Worm (Caenorhabditis elegans) whole organism, L1 larva: ENCODE results near the gene C05E4.12.

ENCODE experiments used
- C16A3.4 ChIP-seq: fragments of 150-350 bp; optimal IDR thresholded peaks from 2 replicates; lab custom pipeline; 2014; ENCODE audit warnings: missing biosample characterization, missing genetic modification characterization
- F16B12.6 ChIP-seq: fragments of 150-350 bp; optimal IDR thresholded peaks from 2 replicates; lab custom pipeline; 2014; ENCODE audit warnings: missing biosample characterization, missing genetic modification characterization
- Y116A8C.19 ChIP-seq: sonication (generic microtip); optimal IDR thresholded peaks from 2 replicates; lab custom pipeline; 2016; ENCODE audit warnings: missing compliant biosample characterization, missing genetic modification characterization, borderline replicate concordance
- alr-1 ChIP-seq: fragments of 200-800 bp; sonication (Bioruptor generic); optimal IDR thresholded peaks from 2 replicates; lab custom pipeline; 2018; ENCODE audit warnings: borderline replicate concordance, mild to moderate bottlenecking, missing genetic modification characterization, missing compliant biosample characterization
- aly-2 ChIP-seq: fragments of 150-350 bp; optimal IDR thresholded peaks from 2 replicates; lab custom pipeline; 2014; ENCODE audit warnings: missing biosample characterization, missing genetic modification characterization
- ama-1 ChIP-seq: fragments of 150-350 bp; optimal IDR thresholded peaks from 2 replicates; lab custom pipeline; 2014
- blmp-1 ChIP-seq: fragments of 150-350 bp; optimal IDR thresholded peaks from 2 replicates; lab custom pipeline; 2014; ENCODE audit warnings: missing biosample characterization, missing genetic modification characterization
- ceh-88 ChIP-seq: fragments of 200-800 bp; sonication (Bioruptor generic); IDR thresholded peaks from 2 replicates; pipeline ENCODE4 v1.3.6; 2022; ENCODE audit warnings: missing genetic modification characterization, missing compliant biosample characterization
- ceh-90 ChIP-seq: sonication (generic microtip); optimal IDR thresholded peaks from 2 replicates; lab custom pipeline; 2016; ENCODE audit warnings: missing genetic modification characterization, missing compliant biosample characterization
- ces-1 ChIP-seq: fragments of 150-350 bp; optimal IDR thresholded peaks from 2 replicates; lab custom pipeline; 2014; ENCODE audit warnings: missing biosample characterization, missing genetic modification reagents, missing genetic modification characterization
- dpl-1 ChIP-seq, 3 experiments: fragments of 150-350 bp in 2 of 3; sonication (generic microtip) in 1 of 3; optimal IDR thresholded peaks; 2 replicates each; lab custom pipeline; 2014 to 2017; ENCODE audit warnings: missing biosample characterization in 3 of 3, missing genetic modification characterization in 3 of 3, missing genetic modification reagents in 3 of 3
- efl-1 ChIP-seq, 4 experiments: fragments of 150-350 bp; optimal IDR thresholded peaks in 3 of 4; peaks in 1 of 4; 1 replicate in 1 of 4; 2 replicates in 3 of 4; lab custom pipeline; 2014; ENCODE audit warnings: missing biosample characterization in 2 of 4, missing genetic modification characterization in 2 of 4, missing genetic modification reagents in 2 of 4
- egl-13 ChIP-seq: sonication (generic microtip); optimal IDR thresholded peaks from 2 replicates; lab custom pipeline; 2016; ENCODE audit warnings: missing genotype, missing genetic modification reagents, missing genetic modification characterization, missing compliant biosample characterization
- egl-27 ChIP-seq, 2 experiments: fragments of 150-350 bp in 1 of 2; sonication (generic microtip); optimal IDR thresholded peaks; 3 replicates each; lab custom pipeline; 2017 to 2018; ENCODE audit warnings: missing biosample characterization in 2 of 2, missing genetic modification characterization in 2 of 2, missing genetic modification reagents in 2 of 2
- elt-3 ChIP-seq, 6 experiments: fragments of 150-350 bp in 1 of 6; sonication (generic microtip); optimal IDR thresholded peaks; 2 replicates each; lab custom pipeline; 2017 to 2018; ENCODE audit warnings: missing biosample characterization in 6 of 6, missing genetic modification characterization in 6 of 6, inconsistent platforms in 1 of 6
- ets-5 ChIP-seq: fragments of 200-800 bp; sonication (Bioruptor generic); IDR thresholded peaks from 2 replicates; pipeline ENCODE4 v1.3.6; 2022; ENCODE audit warnings: missing genetic modification characterization, missing compliant biosample characterization
- fkh-10 ChIP-seq: sonication (generic microtip); optimal IDR thresholded peaks from 2 replicates; lab custom pipeline; 2017; ENCODE audit warnings: missing biosample characterization, missing genetic modification reagents, missing genetic modification characterization
- fkh-4 ChIP-seq: sonication (generic microtip); optimal IDR thresholded peaks from 2 replicates; lab custom pipeline; 2016; ENCODE audit warnings: missing compliant biosample characterization, missing genetic modification characterization, borderline replicate concordance
- fos-1 ChIP-seq: fragments of 150-350 bp; optimal IDR thresholded peaks from 2 replicates; lab custom pipeline; 2014; ENCODE audit warnings: missing biosample characterization, missing genetic modification characterization
- hlh-17 ChIP-seq: fragments of 200-800 bp; sonication (Bioruptor generic); optimal IDR thresholded peaks from 2 replicates; lab custom pipeline; 2018; ENCODE audit warnings: missing genetic modification characterization, mild to moderate bottlenecking, missing compliant biosample characterization, moderate library complexity, borderline replicate concordance
- hlh-4 ChIP-seq: sonication (generic microtip); optimal IDR thresholded peaks from 2 replicates; lab custom pipeline; 2016; ENCODE audit warnings: mild to moderate bottlenecking, missing genetic modification characterization, missing compliant biosample characterization
- hpl-2 ChIP-seq: fragments of 150-350 bp; optimal IDR thresholded peaks from 2 replicates; lab custom pipeline; 2014; ENCODE audit warnings: missing biosample characterization, missing genetic modification reagents, missing genetic modification characterization
- lin-13 ChIP-seq: fragments of 150-350 bp; optimal IDR thresholded peaks from 2 replicates; lab custom pipeline; 2014; ENCODE audit warnings: missing biosample characterization, missing genetic modification reagents, missing genetic modification characterization
- lin-15B ChIP-seq: fragments of 150-350 bp; sonication (generic microtip); optimal IDR thresholded peaks from 3 replicates; lab custom pipeline; 2014; ENCODE audit warnings: missing biosample characterization, missing genetic modification characterization
- lin-35 ChIP-seq, 2 experiments: fragments of 150-350 bp; optimal IDR thresholded peaks; 2 replicates each; lab custom pipeline; 2014; ENCODE audit warnings: missing biosample characterization in 2 of 2, missing genetic modification characterization in 2 of 2, missing genetic modification reagents in 2 of 2
- lin-39 ChIP-seq: fragments of 150-350 bp; optimal IDR thresholded peaks from 2 replicates; lab custom pipeline; 2014; ENCODE audit warnings: missing biosample characterization, missing genetic modification reagents, missing genetic modification characterization
- lsy-2 ChIP-seq, 2 experiments: fragments of 150-350 bp; optimal IDR thresholded peaks; 2 replicates each; lab custom pipeline; 2014; ENCODE audit warnings: missing biosample characterization in 2 of 2, missing genetic modification characterization in 2 of 2
- mab-9 ChIP-seq: fragments of 200-800 bp; sonication (Bioruptor generic); IDR thresholded peaks from 2 replicates; pipeline ENCODE4 v1.3.6; 2022; ENCODE audit warnings: missing genetic modification reagents, missing genetic modification characterization, missing compliant biosample characterization
- mdl-1 ChIP-seq, 2 experiments: fragments of 150-350 bp; optimal IDR thresholded peaks; 2 replicates each; lab custom pipeline; 2014 to 2017; ENCODE audit warnings: missing biosample characterization in 2 of 2, missing genetic modification characterization in 2 of 2, inconsistent platforms in 1 of 2
- mep-1 ChIP-seq: fragments of 150-350 bp; optimal IDR thresholded peaks from 2 replicates; lab custom pipeline; 2014; ENCODE audit warnings: missing biosample characterization, missing genetic modification characterization
- nhr-11 ChIP-seq: fragments of 150-350 bp; optimal IDR thresholded peaks from 2 replicates; lab custom pipeline; 2014; ENCODE audit warnings: missing biosample characterization, missing genetic modification characterization
- nhr-12 ChIP-seq: sonication (generic microtip); optimal IDR thresholded peaks from 2 replicates; lab custom pipeline; 2017; ENCODE audit warnings: missing biosample characterization, missing genetic modification characterization
- nhr-19 ChIP-seq: fragments of 200-800 bp; sonication (Bioruptor generic); conservative IDR thresholded peaks from 2 replicates; pipeline ENCODE4 v1.3.6; 2022; ENCODE audit warnings: missing genetic modification characterization, missing compliant biosample characterization
- nhr-237 ChIP-seq: fragments of 150-350 bp; optimal IDR thresholded peaks from 2 replicates; lab custom pipeline; 2014; ENCODE audit warnings: missing biosample characterization, missing genetic modification characterization
- nhr-28 ChIP-seq: fragments of 150-350 bp; optimal IDR thresholded peaks from 2 replicates; lab custom pipeline; 2014; ENCODE audit warnings: missing biosample characterization, missing genetic modification characterization
- nhr-47 ChIP-seq: sonication (generic microtip); optimal IDR thresholded peaks from 2 replicates; lab custom pipeline; 2016; ENCODE audit warnings: mild to moderate bottlenecking, missing genetic modification characterization, moderate library complexity, missing compliant biosample characterization
- nhr-71 ChIP-seq: sonication (generic microtip); optimal IDR thresholded peaks from 2 replicates; lab custom pipeline; 2016; ENCODE audit warnings: mild to moderate bottlenecking, missing genetic modification characterization, moderate library complexity, missing compliant biosample characterization
- nhr-77 ChIP-seq: fragments of 150-350 bp; optimal IDR thresholded peaks from 2 replicates; lab custom pipeline; 2014; ENCODE audit warnings: missing biosample characterization, missing genetic modification characterization
- nhr-85 ChIP-seq: sonication (generic microtip); peaks from one replicate; lab custom pipeline; 2016; ENCODE audit warnings: missing genetic modification characterization, inconsistent platforms, missing compliant biosample characterization
- pag-3 ChIP-seq: sonication (generic microtip); optimal IDR thresholded peaks from 2 replicates; lab custom pipeline; 2017; ENCODE audit warnings: missing genetic modification characterization, mild to moderate bottlenecking, missing compliant biosample characterization, antibody characterized with exemption, borderline replicate concordance; ENCODE audit not compliant: insufficient read depth
- pax-3 ChIP-seq: fragments of 200-800 bp; sonication (Bioruptor generic); optimal IDR thresholded peaks from 2 replicates; lab custom pipeline; 2018; ENCODE audit warnings: mild to moderate bottlenecking, missing genetic modification characterization, moderate library complexity, missing compliant biosample characterization
- skn-1 ChIP-seq: fragments of 150-350 bp; optimal IDR thresholded peaks from 2 replicates; lab custom pipeline; 2014; ENCODE audit warnings: missing biosample characterization, missing genetic modification characterization
- snu-23 ChIP-seq: sonication (generic microtip); optimal IDR thresholded peaks from 2 replicates; lab custom pipeline; 2016; ENCODE audit warnings: missing genetic modification characterization, missing compliant biosample characterization
- swsn-7 ChIP-seq: sonication (generic microtip); optimal IDR thresholded peaks from 2 replicates; lab custom pipeline; 2016; ENCODE audit warnings: missing genetic modification characterization, missing compliant biosample characterization
- unc-130 ChIP-seq: fragments of 150-350 bp; optimal IDR thresholded peaks from 2 replicates; lab custom pipeline; 2017; ENCODE audit warnings: missing biosample characterization, missing genetic modification characterization, inconsistent platforms
- unc-30 ChIP-seq: sonication (generic microtip); optimal IDR thresholded peaks from 2 replicates; lab custom pipeline; 2017; ENCODE audit warnings: missing biosample characterization, missing genetic modification characterization
- unc-86 ChIP-seq: sonication (generic microtip); optimal IDR thresholded peaks from 2 replicates; lab custom pipeline; 2016; ENCODE audit warnings: missing genetic modification characterization, missing compliant biosample characterization
- unc-98 ChIP-seq: fragments of 200-800 bp; sonication (Bioruptor generic); IDR thresholded peaks from 2 replicates; pipeline ENCODE4 v1.3.6; 2022; ENCODE audit warnings: missing genetic modification characterization, missing compliant biosample characterization
- xbp-1 ChIP-seq: sonication (generic microtip); optimal IDR thresholded peaks from 2 replicates; lab custom pipeline; 2016; ENCODE audit warnings: missing genetic modification characterization, missing compliant biosample characterization
- zip-4 ChIP-seq: fragments of 200-800 bp; sonication (Bioruptor generic); optimal IDR thresholded peaks from 2 replicates; lab custom pipeline; 2018; ENCODE audit warnings: mild to moderate bottlenecking, missing genetic modification characterization, moderate library complexity, missing compliant biosample characterization

The C05E4.12 gene

DNA sequence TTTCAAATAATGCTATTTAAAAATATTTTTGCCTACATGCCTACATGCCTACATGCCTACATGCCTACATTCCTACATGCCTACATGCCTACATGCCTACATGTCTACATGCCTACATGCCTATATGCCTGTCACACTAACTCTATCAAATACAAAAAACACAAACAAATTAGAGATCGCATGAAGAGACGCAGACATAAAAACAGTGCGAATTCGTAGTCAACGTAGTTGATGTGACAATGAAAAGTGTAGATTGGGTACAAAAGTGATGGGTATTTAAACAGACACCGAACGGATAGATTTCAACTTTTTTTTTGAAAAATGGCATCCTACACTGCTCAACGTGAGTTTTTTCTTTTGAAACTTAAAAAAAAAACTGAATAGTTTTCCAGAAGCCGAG, 15.5 kb upstream of the C05E4.12 start, which contains the start of gene R09E12.9 (continued):
- TF ChIP-seq nhr-28 = peak; percentile 54
- peak; percentile 55 for TF ChIP-seq nhr-85
- TF ChIP-seq nhr-237 (tag; lab: Kevin White, UChicago) = peak; percentile 42
- TF ChIP-seq ces-1 (GFP tag; lab: Kevin White, UChicago) = no peak
- peak in 1 of 6 experiments; percentile 27 for TF ChIP-seq elt-3 (tag; optimal IDR thresholded peaks at IDR 0.05; lab: Kevin White, UChicago)
- TF ChIP-seq mab-9 (GFP tag; lab: Robert Waterston, UW) = no peak

DNA sequence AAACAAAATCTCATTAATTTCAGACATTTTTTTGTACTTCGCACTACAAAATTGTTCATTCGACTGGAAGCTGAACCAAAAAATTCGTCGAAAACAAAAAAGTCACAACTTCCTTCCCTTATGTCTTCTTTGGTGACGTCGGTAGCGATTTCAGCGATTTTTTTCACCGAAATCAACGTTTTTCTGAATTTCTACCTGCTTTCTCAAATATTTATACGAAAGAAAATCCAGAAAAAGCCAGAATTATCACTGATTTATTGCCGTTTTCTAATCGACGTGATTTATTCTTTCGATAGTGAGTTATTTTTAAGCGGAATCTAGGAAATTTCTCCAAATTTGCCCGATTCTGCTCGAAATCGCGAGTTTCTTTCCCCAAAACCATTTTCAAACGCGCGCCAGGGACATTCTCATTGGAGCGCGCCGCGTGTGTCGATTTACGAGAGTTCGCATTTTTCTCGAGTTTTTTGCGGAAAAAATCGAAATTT, 13.1 kb upstream of the C05E4.12 start, which contains the start of gene srbc-58:
Gene srbc-58 (plus strand): TSS at position 121 of the 485 bp plus-strand sequence.
- TF ChIP-seq nhr-12 (tag; lab: Kevin White, UChicago) (no peak), aly-2 (peak; percentile 66), lin-39 (no peak), C16A3.4 (tag; lab: Kevin White, UChicago) (no peak), egl-27 (tag; optimal IDR thresholded peaks at IDR 0.05; lab: Kevin White, UChicago) (no peak), alr-1 (tag; lab: Kevin White, UChicago) (no peak), mdl-1 (tag; optimal IDR thresholded peaks at IDR 0.05; lab: Kevin White, UChicago) (no peak), unc-86 (tag; lab: Kevin White, UChicago) (no peak), nhr-11 (tag; lab: Kevin White, UChicago) (no peak), lin-15B (no peak), ets-5 (GFP tag; lab: Robert Waterston, UW) (no peak), pax-3 (tag; lab: Kevin White, UChicago) (no peak), nhr-19 (GFP tag; lab: Robert Waterston, UW) (no peak; the same call in 1 of the 2 replicates), F16B12.6 (tag; lab: Kevin White, UChicago) (no peak), hlh-17 (no peak), ceh-88 (GFP tag; lab: Robert Waterston, UW) (no peak), unc-130 (no peak), nhr-237 (tag; lab: Kevin White, UChicago) (no peak), xbp-1 (tag; lab: Kevin White, UChicago) (peak; percentile 5), efl-1 (optimal IDR thresholded peaks at IDR 0.05; lab: Kevin White, UChicago) (peak in 1 of 2 experiments; percentile 70), efl-1 (GFP tag; optimal IDR thresholded peaks at IDR 0.05 in 1 of 2; lab: Kevin White, UChicago) (peak; percentile 61 to 93), blmp-1 (no peak), ceh-90 (tag; lab: Kevin White, UChicago) (no peak), lin-35 (GFP tag; optimal IDR thresholded peaks at IDR 0.05; lab: Kevin White, UChicago) (peak in 1 of 2 experiments; percentile 63), skn-1 (tag; lab: Kevin White, UChicago) (no peak), pag-3 (tag; lab: Kevin White, UChicago) (no peak), zip-4 (GFP tag; lab: Kevin White, UChicago) (no peak), hlh-4 (tag; lab: Kevin White, UChicago) (no peak), unc-30 (tag; lab: Kevin White, UChicago) (no peak), elt-3 (tag; optimal IDR thresholded peaks at IDR 0.05; lab: Kevin White, UChicago) (no peak), lin-13 (GFP tag; lab: Kevin White, UChicago) (no peak), lsy-2 (tag; optimal IDR thresholded peaks at IDR 0.05; lab: Kevin White, UChicago) (peak in 1 of 2 experiments; percentile 11), fkh-10 (no peak), snu-23 (GFP tag; lab: Kevin White, UChicago) (peak; percentile 24), unc-98 (GFP tag; lab: Robert Waterston, UW) (no peak), nhr-47 (no peak), fkh-4 (tag; lab: Kevin White, UChicago) (no peak), Y116A8C.19 (tag; lab: Kevin White, UChicago) (no peak), nhr-77 (tag; lab: Kevin White, UChicago) (no peak), nhr-85 (peak; percentile 72), hpl-2 (GFP tag; lab: Kevin White, UChicago) (no peak), ama-1 (peak; percentile 79), mep-1 (tag; lab: Kevin White, UChicago) (peak; percentile 27), nhr-71 (peak; percentile 34), dpl-1 (GFP tag; optimal IDR thresholded peaks at IDR 0.05; lab: Kevin White, UChicago) (peak in 2 of 3 experiments; percentile 17 to 61), fos-1 (tag; lab: Kevin White, UChicago) (no peak), swsn-7 (tag; lab: Kevin White, UChicago) (peak; percentile 5), egl-13 (no peak)
